Fruit fly (Drosophila melanogaster): Measurements from ENCODE around the gene CG10958.

DNA sequence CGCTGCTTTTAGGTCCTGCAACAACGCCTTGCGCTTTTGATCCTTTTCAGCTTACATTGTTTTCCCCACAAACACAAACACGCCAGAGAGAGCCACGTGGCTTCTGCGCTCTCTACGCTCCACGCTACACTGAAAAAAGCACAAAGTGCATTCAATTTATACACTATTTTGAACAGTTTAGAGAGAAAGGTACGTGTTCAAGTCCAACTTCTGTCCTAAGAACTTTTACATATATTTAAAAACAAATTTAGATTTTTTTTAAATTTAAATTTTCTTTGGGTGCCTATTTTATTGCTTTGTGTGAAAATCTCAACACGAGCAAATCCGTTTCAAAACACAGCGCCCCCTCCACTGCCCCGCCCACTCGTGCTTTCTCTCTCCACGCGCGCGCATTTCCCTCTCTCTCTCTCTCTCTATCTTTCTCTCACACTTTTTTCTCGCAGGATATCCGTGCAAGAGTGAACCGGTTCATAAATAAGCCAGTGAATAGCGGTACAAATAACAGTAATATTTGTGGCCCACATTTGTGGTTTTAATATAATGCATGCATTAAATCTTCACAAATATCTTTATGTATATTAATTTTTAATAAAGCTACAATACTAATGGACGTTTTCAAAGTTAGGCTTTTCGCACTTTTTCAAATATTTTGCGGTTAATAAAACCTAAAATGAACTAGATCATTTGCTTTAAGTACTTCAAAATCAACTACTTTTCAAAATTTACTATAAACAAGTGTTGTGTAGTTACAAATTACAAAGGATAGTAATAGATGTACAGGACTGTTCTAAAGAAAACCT, 31.9 kb upstream of the CG10958 start:
- TF ChIP-seq CTCF (optimal IDR thresholded peaks at IDR 0.05) (no peak), CG8478 (optimal IDR thresholded peaks at IDR 0.05) (no peak)

Data from S2 (cell line).